Fruit fly (Drosophila melanogaster) whole organism: Measurements from ENCODE around the gene CG15365.

Source experiments
- Dll ChIP-seq: fragments of >200 bp; optimal IDR thresholded peaks from 2 replicates; lab custom pipeline; 2017
- pan ChIP-seq: fragments of >200 bp; optimal IDR thresholded peaks from 2 replicates; lab custom pipeline; 2017

dm6 chrX:9013339-9013939, 54.3 kb downstream of the CG15365 start:
- TF ChIP-seq Dll (lab: Kevin White, UChicago) (no peak), pan (lab: Kevin White, UChicago) (no peak)
